Fruit fly (Drosophila melanogaster) whole organism, embryonic: ENCODE measurements around the gene Lamtor4.
A peak's percentile ranks its signal among the peaks of the same experiment; 100 is the strongest.

Experiments used
- Atf-2 ChIP-seq: fragments of 200-800 bp; sonication (Bioruptor generic); optimal IDR thresholded peaks from 2 replicates; lab custom pipeline; 2016; ENCODE audit warnings: missing biosample characterization, missing genetic modification characterization
- Atf6 ChIP-seq: fragments of 200-800 bp; sonication (Bioruptor generic); IDR thresholded peaks from 2 replicates; pipeline ENCODE4 v1.3.6; 2022; ENCODE audit warnings: missing biosample characterization, missing genetic modification characterization
- Bgb ChIP-seq: fragments of 200-800 bp; sonication (Bioruptor generic); IDR thresholded peaks from 2 replicates; pipeline ENCODE4 v1.3.6; 2022; ENCODE audit warnings: missing biosample characterization, missing genetic modification characterization; ENCODE audit not compliant: partially characterized antibody
- BtbVII ChIP-seq: fragments of 200-800 bp; sonication (Bioruptor generic); optimal IDR thresholded peaks from 3 replicates; lab custom pipeline; 2017; ENCODE audit warnings: missing biosample characterization, mild to moderate bottlenecking, missing genetic modification characterization
- C15 ChIP-seq: fragments of 200-800 bp; sonication (Bioruptor generic); IDR thresholded peaks from 3 replicates; pipeline ENCODE4 v1.3.6; 2022; ENCODE audit warnings: missing biosample characterization, missing genetic modification characterization
- CG11247 ChIP-seq: fragments of 200-800 bp; sonication (Bioruptor generic); IDR thresholded peaks from 2 replicates; pipeline ENCODE4 v1.3.6; 2022; ENCODE audit warnings: missing biosample characterization, missing genetic modification characterization
- CG11504 ChIP-seq: fragments of 200-800 bp; sonication (Bioruptor generic); optimal IDR thresholded peaks from 3 replicates; lab custom pipeline; 2019; ENCODE audit warnings: missing biosample characterization, mild to moderate bottlenecking, missing genetic modification characterization, moderate library complexity
- CG13287 ChIP-seq: fragments of 200-800 bp; sonication (Bioruptor generic); IDR thresholded peaks from 2 replicates; pipeline ENCODE4 v1.3.6; 2022; ENCODE audit warnings: missing biosample characterization, missing genetic modification characterization; ENCODE audit not compliant: partially characterized antibody
- CG14710 ChIP-seq: fragments of 200-800 bp; sonication (Bioruptor generic); optimal IDR thresholded peaks from 3 replicates; lab custom pipeline; 2019; ENCODE audit warnings: missing biosample characterization, mild to moderate bottlenecking, missing genetic modification characterization, moderate library complexity
- CG1603 ChIP-seq: fragments of 200-800 bp; sonication (Bioruptor generic); optimal IDR thresholded peaks from 2 replicates; lab custom pipeline; 2019; ENCODE audit warnings: missing biosample characterization, mild to moderate bottlenecking, missing genetic modification characterization, moderate library complexity
- CG17829 ChIP-seq: fragments of 200-800 bp; optimal IDR thresholded peaks from 2 replicates; lab custom pipeline; 2019; ENCODE audit warnings: missing biosample characterization, mild to moderate bottlenecking, missing genetic modification characterization, moderate library complexity
- CG2712 ChIP-seq: fragments of 200-800 bp; optimal IDR thresholded peaks from 3 replicates; lab custom pipeline; 2019; ENCODE audit warnings: missing biosample characterization, mild to moderate bottlenecking, missing genetic modification characterization, moderate library complexity
- CG3407 ChIP-seq: fragments of 200-800 bp; sonication (Bioruptor generic); optimal IDR thresholded peaks from 2 replicates; lab custom pipeline; 2018; ENCODE audit warnings: missing biosample characterization, mild to moderate bottlenecking, missing genetic modification characterization
- CG34422 ChIP-seq: fragments of 200-800 bp; sonication (Bioruptor generic); IDR thresholded peaks from 3 replicates; pipeline ENCODE4 v1.3.6; 2022; ENCODE audit warnings: missing biosample characterization, missing genetic modification characterization
- CG6654 ChIP-seq: fragments of 200-800 bp; sonication (Bioruptor generic); optimal IDR thresholded peaks from 2 replicates; lab custom pipeline; 2017; ENCODE audit warnings: missing biosample characterization, mild to moderate bottlenecking, missing genetic modification characterization
- CG7271 ChIP-seq: fragments of 200-800 bp; sonication (Bioruptor generic); optimal IDR thresholded peaks from 2 replicates; lab custom pipeline; 2018; ENCODE audit warnings: missing biosample characterization, mild to moderate bottlenecking, missing genetic modification characterization, moderate library complexity
- CG7786 ChIP-seq: fragments of 200-800 bp; sonication (Bioruptor generic); optimal IDR thresholded peaks from 2 replicates; lab custom pipeline; 2016; ENCODE audit warnings: missing biosample characterization, missing genetic modification characterization
- CG8281 ChIP-seq: fragments of 200-800 bp; sonication (Bioruptor generic); optimal IDR thresholded peaks from 2 replicates; lab custom pipeline; 2018; ENCODE audit warnings: missing biosample characterization, mild to moderate bottlenecking, missing genetic modification characterization, moderate library complexity
- D19A ChIP-seq: fragments of 200-800 bp; optimal IDR thresholded peaks from 3 replicates; lab custom pipeline; 2019; ENCODE audit warnings: missing biosample characterization, mild to moderate bottlenecking, missing genetic modification characterization, moderate library complexity
- D19B ChIP-seq: fragments of 200-800 bp; sonication (Bioruptor generic); optimal IDR thresholded peaks from 2 replicates; lab custom pipeline; 2017; ENCODE audit warnings: missing biosample characterization, mild to moderate bottlenecking, missing genetic modification characterization
- Deaf1 ChIP-seq: fragments of 200-800 bp; optimal IDR thresholded peaks from 3 replicates; lab custom pipeline; 2019; ENCODE audit warnings: missing biosample characterization, mild to moderate bottlenecking, missing genetic modification characterization, moderate library complexity
- Fer1 ChIP-seq: fragments of 200-800 bp; sonication (Bioruptor generic); optimal IDR thresholded peaks from 2 replicates; lab custom pipeline; 2017; ENCODE audit warnings: missing biosample characterization, mild to moderate bottlenecking, missing genetic modification characterization
- H2.0 ChIP-seq: fragments of 200-800 bp; sonication (Bioruptor generic); IDR thresholded peaks from 2 replicates; pipeline ENCODE4 v1.3.6; 2022; ENCODE audit warnings: missing biosample characterization, missing genetic modification characterization
- HLH3B ChIP-seq: fragments of 200-800 bp; sonication (Bioruptor generic); IDR thresholded peaks from 2 replicates; pipeline ENCODE4 v1.3.6; 2022; ENCODE audit warnings: missing biosample characterization, missing genetic modification characterization
- MESR4 ChIP-seq: fragments of 200-800 bp; sonication (Bioruptor generic); optimal IDR thresholded peaks from 2 replicates; lab custom pipeline; 2018; ENCODE audit warnings: missing biosample characterization, mild to moderate bottlenecking, missing genetic modification characterization, moderate library complexity
- Mes4 ChIP-seq: fragments of 200-800 bp; sonication (Bioruptor generic); optimal IDR thresholded peaks from 2 replicates; lab custom pipeline; 2016; ENCODE audit warnings: missing biosample characterization, missing genetic modification characterization
- Nf-YA ChIP-seq: fragments of 200-800 bp; sonication (Bioruptor generic); IDR thresholded peaks from 2 replicates; pipeline ENCODE4 v1.3.6; 2022; ENCODE audit warnings: missing biosample characterization, missing genetic modification characterization
- Optix ChIP-seq: fragments of 200-800 bp; sonication (Bioruptor generic); IDR thresholded peaks from 3 replicates; pipeline ENCODE4 v1.3.6; 2022; ENCODE audit warnings: missing biosample characterization, missing genetic modification characterization
- Rfx ChIP-seq: fragments of 200-800 bp; sonication (Bioruptor generic); IDR thresholded peaks from 2 replicates; pipeline ENCODE4 v1.3.6; 2022; ENCODE audit warnings: missing biosample characterization, missing genetic modification characterization
- br ChIP-seq: fragments of >200 bp; optimal IDR thresholded peaks from 2 replicates; lab custom pipeline; 2017
- cad ChIP-seq: fragments of >200 bp; optimal IDR thresholded peaks from 2 replicates; lab custom pipeline; 2017; ENCODE audit warnings: missing biosample characterization, missing genetic modification characterization
- caup ChIP-seq: fragments of 200-800 bp; sonication (Bioruptor generic); optimal IDR thresholded peaks from 3 replicates; lab custom pipeline; 2017; ENCODE audit warnings: missing biosample characterization, mild to moderate bottlenecking, missing genetic modification characterization, moderate library complexity; ENCODE audit not compliant: severe bottlenecking
- cg ChIP-seq: fragments of 200-800 bp; sonication (Bioruptor generic); optimal IDR thresholded peaks from 3 replicates; lab custom pipeline; 2019; ENCODE audit warnings: missing biosample characterization, mild to moderate bottlenecking, missing genetic modification characterization, moderate library complexity
- dm ChIP-seq: fragments of 200-800 bp; sonication (Bioruptor generic); optimal IDR thresholded peaks from 3 replicates; lab custom pipeline; 2016; ENCODE audit warnings: missing biosample characterization, missing genetic modification characterization
- dmrt11E ChIP-seq: fragments of 200-800 bp; sonication (Bioruptor generic); optimal IDR thresholded peaks from 3 replicates; lab custom pipeline; 2018; ENCODE audit warnings: missing biosample characterization, mild to moderate bottlenecking, missing genetic modification characterization, moderate library complexity
- emc ChIP-seq: fragments of 200-800 bp; sonication (Bioruptor generic); optimal IDR thresholded peaks from 2 replicates; lab custom pipeline; 2016; ENCODE audit warnings: missing biosample characterization, missing genetic modification characterization
- gce ChIP-seq: fragments of 200-800 bp; sonication (Bioruptor generic); IDR thresholded peaks from 3 replicates; pipeline ENCODE4 v1.3.6; 2022; ENCODE audit warnings: missing biosample characterization, missing genetic modification characterization
- gem ChIP-seq: fragments of 200-800 bp; sonication (Bioruptor generic); optimal IDR thresholded peaks from 2 replicates; lab custom pipeline; 2019; ENCODE audit warnings: missing biosample characterization, mild to moderate bottlenecking, missing genetic modification characterization, moderate library complexity
- knrl ChIP-seq: fragments of 200-800 bp; sonication (Bioruptor generic); IDR thresholded peaks from 3 replicates; pipeline ENCODE4 v1.3.6; 2022; ENCODE audit warnings: missing biosample characterization, missing genetic modification characterization; ENCODE audit not compliant: partially characterized antibody
- mirr ChIP-seq: fragments of 200-800 bp; sonication (Bioruptor generic); optimal IDR thresholded peaks from 3 replicates; lab custom pipeline; 2018; ENCODE audit warnings: missing biosample characterization, mild to moderate bottlenecking, missing genetic modification characterization
- nau ChIP-seq: fragments of 200-800 bp; sonication (Bioruptor generic); optimal IDR thresholded peaks from 3 replicates; lab custom pipeline; 2017; ENCODE audit warnings: missing biosample characterization, mild to moderate bottlenecking, missing genetic modification characterization, missing genetic modification reagents
- nom ChIP-seq: fragments of 200-800 bp; sonication (Bioruptor generic); optimal IDR thresholded peaks from 2 replicates; lab custom pipeline; 2017; ENCODE audit warnings: missing biosample characterization, missing genetic modification characterization, mild to moderate bottlenecking, moderate library complexity, missing genetic modification reagents
- pnt ChIP-seq: fragments of 200-800 bp; sonication (Bioruptor generic); optimal IDR thresholded peaks from 3 replicates; lab custom pipeline; 2016; ENCODE audit warnings: missing biosample characterization, missing genetic modification characterization
- prd ChIP-seq, 3 experiments: fragments of >200 bp in 2 of 3; fragments of 200-800 bp in 1 of 3; sonication (Bioruptor generic) in 1 of 3; optimal IDR thresholded peaks in 2 of 3; IDR thresholded peaks in 1 of 3; 2 replicates in 2 of 3; 3 replicates in 1 of 3; pipeline versions ENCODE4 v1.3.6 to Lab custom; 2017 to 2022; ENCODE audit warnings: missing biosample characterization in 1 of 3, missing genetic modification characterization in 1 of 3
- pum ChIP-seq: fragments of 200-800 bp; sonication (Bioruptor generic); optimal IDR thresholded peaks from 2 replicates; lab custom pipeline; 2016; ENCODE audit warnings: missing biosample characterization, missing genetic modification characterization
- so ChIP-seq: fragments of 200-800 bp; sonication (Bioruptor generic); IDR thresholded peaks from 3 replicates; pipeline ENCODE4 v1.3.6; 2022; ENCODE audit warnings: missing biosample characterization, missing genetic modification characterization
- sob ChIP-seq: fragments of 200-800 bp; sonication (Bioruptor generic); IDR thresholded peaks from 2 replicates; pipeline ENCODE4 v1.3.6; 2022; ENCODE audit warnings: missing biosample characterization, missing genetic modification characterization
- tna ChIP-seq: fragments of 200-800 bp; sonication (Bioruptor generic); IDR thresholded peaks from 2 replicates; pipeline ENCODE4 v1.3.6; 2022; ENCODE audit warnings: missing biosample characterization, missing genetic modification characterization; ENCODE audit not compliant: partially characterized antibody
- wdn ChIP-seq: fragments of 200-800 bp; sonication (Bioruptor generic); IDR thresholded peaks from 2 replicates; pipeline ENCODE4 v1.3.6; 2022; ENCODE audit warnings: missing biosample characterization, missing genetic modification characterization
- wor ChIP-seq: fragments of 200-800 bp; sonication (Bioruptor generic); IDR thresholded peaks from 2 replicates; pipeline ENCODE4 v1.3.6; 2022; ENCODE audit warnings: missing biosample characterization, missing genetic modification characterization

The Lamtor4 gene

DNA sequence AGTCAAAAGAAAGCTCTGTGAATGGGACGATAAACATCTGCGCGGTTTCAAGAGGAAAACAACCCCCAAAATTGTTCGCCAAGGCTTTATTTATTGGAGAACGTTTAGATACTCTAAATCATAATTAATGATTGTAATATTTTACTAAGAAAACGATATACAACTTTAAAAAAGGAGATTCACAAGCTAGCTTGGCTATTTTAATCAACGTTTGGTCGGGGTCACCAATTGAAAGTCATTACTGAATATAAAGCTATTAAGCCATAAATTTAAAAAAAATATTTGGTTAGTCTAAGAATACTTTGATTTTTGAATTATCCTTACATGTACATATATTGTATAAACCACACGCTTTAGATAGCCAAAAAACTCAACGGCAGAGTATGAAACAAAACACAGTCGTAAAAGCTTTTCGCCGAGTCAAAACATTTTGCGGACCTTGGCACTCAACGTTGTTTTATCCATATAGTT, 4.5 kb upstream of the Lamtor4 start, which contains the start of gene Fie (continued):
- TF ChIP-seq CG7786 (peak; percentile 41), Atf-2 (GFP tag; lab: Kevin White, UChicago) (no peak), dm (GFP tag; lab: Kevin White, UChicago) (no peak), emc (GFP tag; lab: Kevin White, UChicago) (no peak), nau (GFP tag; lab: Kevin White, UChicago) (peak; percentile 29), wdn (GFP tag; lab: Robert Waterston, UW) (no peak), CG17829 (peak; percentile 31), gce (GFP tag; lab: Robert Waterston, UW) (no peak), CG14710 (tag; lab: Kevin White, UChicago) (peak; percentile 25), dmrt11E (tag; lab: Kevin White, UChicago) (no peak), C15 (GFP tag; lab: Robert Waterston, UW) (no peak), CG7271 (tag; lab: Kevin White, UChicago) (no peak), gem (tag; lab: Kevin White, UChicago) (peak; percentile 81), mirr (GFP tag; lab: Kevin White, UChicago) (no peak), Rfx (GFP tag; lab: Robert Waterston, UW) (peak; percentile 42; the same call in 1 of the 2 replicates), sob (GFP tag; lab: Robert Waterston, UW) (0 out of 2 replicates have a peak, but pooled peaks have one; percentile 56), nom (no peak), Nf-YA (GFP tag; lab: Robert Waterston, UW) (no peak), Mes4 (GFP tag; lab: Kevin White, UChicago) (no peak), D19B (GFP tag; lab: Kevin White, UChicago) (peak; percentile 42), Bgb (GFP tag; lab: Robert Waterston, UW) (no peak), knrl (GFP tag; lab: Robert Waterston, UW) (no peak), CG34422 (GFP tag; lab: Robert Waterston, UW) (0 out of 3 replicates have a peak, but pooled peaks have one; percentile 19), HLH3B (GFP tag; lab: Robert Waterston, UW) (no peak), caup (GFP tag; lab: Kevin White, UChicago) (peak; percentile 77), wor (GFP tag; lab: Robert Waterston, UW) (0 out of 2 replicates have a peak, but pooled peaks have one; percentile 29), CG3407 (GFP tag; lab: Kevin White, UChicago) (peak; percentile 26), Deaf1 (tag; lab: Kevin White, UChicago) (peak; percentile 63), CG11247 (GFP tag; lab: Robert Waterston, UW) (no peak), so (0 out of 3 replicates have a peak, but pooled peaks have one; percentile 56), CG13287 (GFP tag; lab: Robert Waterston, UW) (no peak), prd (optimal IDR thresholded peaks at IDR 0.05; lab: Kevin White, UChicago) (no peak), prd (GFP tag; IDR thresholded peaks at IDR 0.05; lab: Robert Waterston, UW) (peak; percentile 62; the same call in 2 of the 3 replicates), cg (no peak), CG8281 (no peak), tna (GFP tag; lab: Robert Waterston, UW) (no peak), pum (GFP tag; lab: Kevin White, UChicago) (no peak), Fer1 (GFP tag; lab: Kevin White, UChicago) (peak; percentile 87), D19A (peak; percentile 94), MESR4 (GFP tag; lab: Kevin White, UChicago) (no peak), cad (no peak), CG11504 (peak; percentile 80), CG2712 (tag; lab: Kevin White, UChicago) (peak; percentile 56), Atf6 (GFP tag; lab: Robert Waterston, UW) (peak; percentile 73), BtbVII (peak; percentile 63), CG6654 (GFP tag; lab: Kevin White, UChicago) (no peak), Optix (no peak), pnt (no peak), H2.0 (no peak), CG1603 (tag; lab: Kevin White, UChicago) (no peak), br (lab: Kevin White, UChicago) (no peak)
